Worm (Caenorhabditis elegans) whole organism, L3 larva: ENCODE results near the gene T28D6.4.

Experiments
- ZK546.5 ChIP-seq: sonication (generic microtip); optimal IDR thresholded peaks from 2 replicates; lab custom pipeline; 2017; ENCODE audit warnings: missing biosample characterization, missing genetic modification characterization
- ama-1 ChIP-seq: fragments of 150-350 bp; optimal IDR thresholded peaks from 2 replicates; lab custom pipeline; 2018
- ceh-16 ChIP-seq: sonication (generic microtip); optimal IDR thresholded peaks from 2 replicates; lab custom pipeline; 2017; ENCODE audit warnings: missing biosample characterization, missing genetic modification characterization
- ceh-28 ChIP-seq: fragments of 150-350 bp; optimal IDR thresholded peaks from 2 replicates; lab custom pipeline; 2014; ENCODE audit warnings: missing biosample characterization, missing genetic modification reagents, missing genetic modification characterization
- daf-12 ChIP-seq: fragments of 150-350 bp; optimal IDR thresholded peaks from 2 replicates; lab custom pipeline; 2014; ENCODE audit warnings: missing biosample characterization, missing genetic modification reagents, missing genetic modification characterization
- egl-5 ChIP-seq: fragments of 150-350 bp; optimal IDR thresholded peaks from 2 replicates; lab custom pipeline; 2017; ENCODE audit warnings: missing biosample characterization, missing genetic modification reagents, missing genetic modification characterization, inconsistent platforms
- elt-1 ChIP-seq: fragments of 150-350 bp; optimal IDR thresholded peaks from 2 replicates; lab custom pipeline; 2014; ENCODE audit warnings: missing biosample characterization, missing genetic modification characterization
- elt-2 ChIP-seq: sonication (generic microtip); optimal IDR thresholded peaks from 2 replicates; lab custom pipeline; 2016; ENCODE audit warnings: missing genetic modification reagents, mild to moderate bottlenecking, missing genetic modification characterization, missing compliant biosample characterization
- elt-3 ChIP-seq, 3 experiments: fragments of 150-350 bp in 1 of 3; sonication (generic microtip) in 2 of 3; optimal IDR thresholded peaks; 2 replicates in 2 of 3; 4 replicates in 1 of 3; lab custom pipeline; 2014 to 2017; ENCODE audit warnings: missing biosample characterization in 3 of 3, missing genetic modification characterization in 3 of 3
- hmg-11 ChIP-seq: sonication (generic microtip); optimal IDR thresholded peaks from 2 replicates; lab custom pipeline; 2016; ENCODE audit warnings: missing genetic modification characterization, missing compliant biosample characterization
- jun-1 ChIP-seq: fragments of 150-350 bp; optimal IDR thresholded peaks from 2 replicates; lab custom pipeline; 2014; ENCODE audit warnings: missing biosample characterization, missing genetic modification reagents, missing genetic modification characterization
- lin-15B ChIP-seq: fragments of 150-350 bp; optimal IDR thresholded peaks from 2 replicates; lab custom pipeline; 2014; ENCODE audit warnings: missing biosample characterization, missing genetic modification characterization
- nfya-1 ChIP-seq: sonication (generic microtip); optimal IDR thresholded peaks from 2 replicates; lab custom pipeline; 2017; ENCODE audit warnings: missing genetic modification characterization, mild to moderate bottlenecking, missing compliant biosample characterization, antibody characterized with exemption, moderate library complexity; ENCODE audit not compliant: insufficient read depth
- nhr-12 ChIP-seq: fragments of 150-350 bp; optimal IDR thresholded peaks from 2 replicates; lab custom pipeline; 2014; ENCODE audit warnings: missing biosample characterization, missing genetic modification characterization
- nhr-25 ChIP-seq: sonication (generic microtip); optimal IDR thresholded peaks from 2 replicates; lab custom pipeline; 2017; ENCODE audit warnings: missing biosample characterization, missing genetic modification characterization
- nhr-28 ChIP-seq: fragments of 150-350 bp; optimal IDR thresholded peaks from 2 replicates; lab custom pipeline; 2014; ENCODE audit warnings: missing biosample characterization, missing genetic modification characterization
- nhr-43 ChIP-seq: sonication (generic microtip); optimal IDR thresholded peaks from 2 replicates; lab custom pipeline; 2016; ENCODE audit warnings: mild to moderate bottlenecking, missing genetic modification characterization, missing compliant biosample characterization; ENCODE audit not compliant: poor library complexity, severe bottlenecking
- nhr-67 ChIP-seq: fragments of 150-350 bp; optimal IDR thresholded peaks from 2 replicates; lab custom pipeline; 2014; ENCODE audit warnings: missing biosample characterization, missing genetic modification characterization
- nhr-76 ChIP-seq: fragments of 150-350 bp; sonication (generic microtip); optimal IDR thresholded peaks from 5 replicates; lab custom pipeline; 2014; ENCODE audit warnings: missing biosample characterization, missing genetic modification characterization
- nhr-77 ChIP-seq: fragments of 150-350 bp; optimal IDR thresholded peaks from 2 replicates; lab custom pipeline; 2014; ENCODE audit warnings: missing biosample characterization, missing genetic modification characterization
- pha-4 ChIP-seq: fragments of 150-350 bp; optimal IDR thresholded peaks from 2 replicates; lab custom pipeline; 2014; ENCODE audit warnings: missing biosample characterization, missing genetic modification reagents, missing genetic modification characterization
- sea-2 ChIP-seq: fragments of 150-350 bp; sonication (generic microtip); optimal IDR thresholded peaks from 4 replicates; lab custom pipeline; 2014; ENCODE audit warnings: missing biosample characterization, missing genetic modification reagents, missing genetic modification characterization
- skn-1 ChIP-seq: fragments of 150-350 bp; optimal IDR thresholded peaks from 2 replicates; lab custom pipeline; 2014; ENCODE audit warnings: missing biosample characterization, missing genetic modification characterization
- snpc-4 ChIP-seq: fragments of 150-350 bp; optimal IDR thresholded peaks from 2 replicates; lab custom pipeline; 2014; ENCODE audit warnings: missing biosample characterization, missing genetic modification characterization
- unc-39 ChIP-seq: sonication (generic microtip); optimal IDR thresholded peaks from 4 replicates; lab custom pipeline; 2017; ENCODE audit warnings: missing biosample characterization, missing genetic modification characterization
- unc-62 ChIP-seq: fragments of 150-350 bp; sonication (generic microtip); optimal IDR thresholded peaks from 4 replicates; lab custom pipeline; 2014; ENCODE audit warnings: missing biosample characterization, missing genetic modification reagents, missing genetic modification characterization
- zag-1 ChIP-seq: fragments of 150-350 bp; optimal IDR thresholded peaks from 2 replicates; lab custom pipeline; 2014; ENCODE audit warnings: missing biosample characterization, missing genetic modification characterization
- ztf-11 ChIP-seq: fragments of 150-350 bp; optimal IDR thresholded peaks from 2 replicates; lab custom pipeline; 2014; ENCODE audit warnings: missing biosample characterization, missing genetic modification characterization

The T28D6.4 gene

ce11 chrIII:11405049-11405448 is 44.8 kb downstream of the T28D6.4 start, which contains the start of gene Y47D3B.4:
Y47D3B.4 (plus strand) TSS chrIII:11405349.
- no peak for TF ChIP-seq ZK546.5 (tag; lab: Kevin White, UChicago)
- TF ChIP-seq zag-1 = no peak
- no peak for TF ChIP-seq ztf-11 (tag; lab: Kevin White, UChicago)
- TF ChIP-seq ceh-16 (tag; lab: Kevin White, UChicago) = no peak
- no peak for TF ChIP-seq elt-1 (tag; lab: Kevin White, UChicago)
- no peak for TF ChIP-seq nhr-12 (tag; lab: Kevin White, UChicago)
- no peak for TF ChIP-seq nhr-67
- no peak for TF ChIP-seq skn-1 (tag; lab: Kevin White, UChicago)
- no peak for TF ChIP-seq unc-39 (tag; lab: Kevin White, UChicago)
- TF ChIP-seq elt-2 (tag; lab: Kevin White, UChicago) = no peak
- TF ChIP-seq jun-1 (tag; lab: Kevin White, UChicago) = no peak
- TF ChIP-seq nhr-77 (tag; lab: Kevin White, UChicago) = no peak
- no peak for TF ChIP-seq ceh-28 (tag; lab: Kevin White, UChicago)
- no peak for TF ChIP-seq sea-2
- TF ChIP-seq nhr-43 (tag; lab: Kevin White, UChicago) = no peak
- no peak for TF ChIP-seq nhr-28

- TF ChIP-seq nhr-76 (no peak), snpc-4 (tag; lab: Kevin White, UChicago) (no peak), lin-15B (no peak), nfya-1 (tag; lab: Kevin White, UChicago) (no peak), jun-1 (tag; lab: Kevin White, UChicago) (no peak), hmg-11 (no peak), nhr-25 (tag; lab: Kevin White, UChicago) (no peak), egl-5 (tag; lab: Kevin White, UChicago) (no peak), ama-1 (lab: Kevin White, UChicago) (no peak), ztf-11 (tag; lab: Kevin White, UChicago) (no peak), unc-62 (GFP tag; lab: Kevin White, UChicago) (no peak), elt-3 (tag; optimal IDR thresholded peaks at IDR 0.05; lab: Kevin White, UChicago) (no peak), pha-4 (tag; lab: Kevin White, UChicago) (no peak), daf-12 (no peak)
These were observed 50.1 kb downstream of the T28D6.4 start, which contains the start of gene twk-31 for ce11 chrIII:11410378-11410777. twk-31 (plus strand) TSS chrIII:11410678.
